Fruit fly (Drosophila melanogaster): ENCODE data around the gene CG14247.

The CG14247 gene

DNA sequence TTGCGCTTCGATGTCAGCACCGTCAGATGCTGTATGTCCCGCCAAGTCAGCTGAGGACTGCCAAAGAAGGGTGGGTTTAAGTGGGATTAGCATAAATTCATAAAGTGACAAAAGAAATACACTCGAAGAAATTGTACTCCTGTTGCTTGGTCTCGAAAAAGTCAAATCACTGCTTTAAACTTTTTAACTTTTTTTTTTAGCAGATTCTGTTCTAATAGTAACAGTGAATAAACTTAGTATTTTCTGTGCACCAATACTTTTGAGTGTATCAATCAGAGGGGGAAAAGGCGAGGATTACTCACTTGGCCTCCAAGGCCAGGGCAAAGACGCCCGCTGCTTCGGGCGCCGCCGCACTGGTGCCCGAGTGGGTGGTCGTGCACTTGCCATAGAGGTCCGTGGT lies 37.3 kb upstream of the CG14247 start (continued):
- TF ChIP-seq sens (GFP tag) (peak; percentile 28), cg (GFP tag; optimal IDR thresholded peaks at IDR 0.05) (no peak), CG5953 (GFP tag; IDR thresholded peaks at IDR 0.05) (no peak), gfzf (GFP tag; optimal IDR thresholded peaks at IDR 0.05) (no peak), Dad (GFP tag; optimal IDR thresholded peaks at IDR 0.05) (no peak), CG18599 (GFP tag; optimal IDR thresholded peaks at IDR 0.05) (peak; percentile 64), CG18476 (GFP tag; optimal IDR thresholded peaks at IDR 0.05) (no peak), onecut (GFP tag; IDR thresholded peaks at IDR 0.05) (no peak), Hand (GFP tag; optimal IDR thresholded peaks at IDR 0.05) (no peak), wor (GFP tag; IDR thresholded peaks at IDR 0.05) (no peak), BtbVII (GFP tag; optimal IDR thresholded peaks at IDR 0.05) (no peak), Neu2 (GFP tag; optimal IDR thresholded peaks at IDR 0.05; ENCODE audit: borderline replicate concordance) (no peak), CG9932 (GFP tag; IDR thresholded peaks at IDR 0.05) (no peak), CG10462 (GFP tag; optimal IDR thresholded peaks at IDR 0.05) (no peak), Chrac-16 (GFP tag; optimal IDR thresholded peaks at IDR 0.05) (no peak), da (GFP tag; optimal IDR thresholded peaks at IDR 0.05) (no peak), Dp (GFP tag; optimal IDR thresholded peaks at IDR 0.05) (no peak), CG15011 (GFP tag; optimal IDR thresholded peaks at IDR 0.05) (no peak), TFAM (GFP tag; optimal IDR thresholded peaks at IDR 0.05) (no peak), dimm (GFP tag; IDR thresholded peaks at IDR 0.05) (no peak), tll (GFP tag; optimal IDR thresholded peaks at IDR 0.05) (no peak), Xrp1 (GFP tag; IDR thresholded peaks at IDR 0.05) (no peak), CG11696 (GFP tag; IDR thresholded peaks at IDR 0.05) (no peak), Six4 (GFP tag; optimal IDR thresholded peaks at IDR 0.05) (no peak), grau (tag; optimal IDR thresholded peaks at IDR 0.05) (no peak), CG7839 (tag; optimal IDR thresholded peaks at IDR 0.05) (no peak), CG11093 (GFP tag; IDR thresholded peaks at IDR 0.05) (no peak), CG17359 (tag; optimal IDR thresholded peaks at IDR 0.05) (peak; percentile 12), dysf (GFP tag; IDR thresholded peaks at IDR 0.05) (no peak), Sin3A (optimal IDR thresholded peaks at IDR 0.05) (no peak), Fer3 (tag; optimal IDR thresholded peaks at IDR 0.05) (no peak), CG11456 (GFP tag; IDR thresholded peaks at IDR 0.05) (no peak), CG8089 (GFP tag; optimal IDR thresholded peaks at IDR 0.05) (no peak), vnd (GFP tag; IDR thresholded peaks at IDR 0.05; ENCODE audit: partially characterized antibody) (no peak), CG9437 (GFP tag; optimal IDR thresholded peaks at IDR 0.05) (no peak), nerfin-1 (tag; optimal IDR thresholded peaks at IDR 0.05) (no peak), Camta (GFP tag; optimal IDR thresholded peaks at IDR 0.05) (no peak), ind (GFP tag; optimal IDR thresholded peaks at IDR 0.05) (no peak), CG13775 (GFP tag; optimal IDR thresholded peaks at IDR 0.05) (no peak), ems (GFP tag; optimal IDR thresholded peaks at IDR 0.05) (no peak), CG32532 (GFP tag; IDR thresholded peaks at IDR 0.05) (no peak), Atf-2 (GFP tag; optimal IDR thresholded peaks at IDR 0.05) (no peak), slou (GFP tag; optimal IDR thresholded peaks at IDR 0.05) (no peak), CG6765 (GFP tag; optimal IDR thresholded peaks at IDR 0.05) (no peak), CG11247 (GFP tag; IDR thresholded peaks at IDR 0.05) (no peak), gt (GFP tag; IDR thresholded peaks at IDR 0.05) (no peak), CG11695 (GFP tag; IDR thresholded peaks at IDR 0.05) (no peak), fru (optimal IDR thresholded peaks at IDR 0.05) (no peak), CG3163 (GFP tag; optimal IDR thresholded peaks at IDR 0.05) (no peak), Gsc (GFP tag; IDR thresholded peaks at IDR 0.05) (no peak), lola (GFP tag; optimal IDR thresholded peaks at IDR 0.05) (no peak), slbo (GFP tag; IDR thresholded peaks at IDR 0.05) (0 out of 2 replicates have a peak, but pooled peaks have one; percentile 24), nmo (GFP tag; optimal IDR thresholded peaks at IDR 0.05) (no peak)

All from whole organism, embryonic.